2 fruit fly cellular contexts compared by ENCODE assay signal in genomic region chrX:4684444-4684924, dm6.
TF ChIP-seq lines count a peak whose summit lies in the region.

No protein-coding gene starts in this region.

TF ChIP-seq in whole organism, embryonic, 481 proteins besides CTCF, POLR2A, EP300 and RAD21 (continued from another document and continues in another):
- TF ChIP-seq Ravus (GFP tag; IDR thresholded peaks at IDR 0.05; lab: Robert Waterston, UW) (peak; percentile 46; the same call in 1 of the 2 replicates), dysf (GFP tag; IDR thresholded peaks at IDR 0.05; lab: Robert Waterston, UW) (peak; percentile 91), Chrac-16 (GFP tag; optimal IDR thresholded peaks at IDR 0.05; lab: Kevin White, UChicago) (peak; percentile 80), CG5180 (GFP tag; optimal IDR thresholded peaks at IDR 0.05; lab: Kevin White, UChicago) (peak; percentile 40), toy (GFP tag; IDR thresholded peaks at IDR 0.05; lab: Robert Waterston, UW) (peak; percentile 54), CG4328 (GFP tag; optimal IDR thresholded peaks at IDR 0.05; lab: Kevin White, UChicago) (peak; percentile 78), CG12236 (GFP tag; optimal IDR thresholded peaks at IDR 0.05; lab: Kevin White, UChicago) (peak; percentile 11), CG4854 (GFP tag; optimal IDR thresholded peaks at IDR 0.05; lab: Kevin White, UChicago) (peak; percentile 45), chinmo (GFP tag; IDR thresholded peaks at IDR 0.05; lab: Robert Waterston, UW; ENCODE audit: partially characterized antibody) (peak; percentile 98), Xrp1 (GFP tag; IDR thresholded peaks at IDR 0.05; lab: Robert Waterston, UW) (peak; percentile 87), Hr51 (GFP tag; optimal IDR thresholded peaks at IDR 0.05; lab: Kevin White, UChicago) (peak; percentile 81 to 83), ken (GFP tag; IDR thresholded peaks at IDR 0.05; lab: Robert Waterston, UW) (peak; percentile 89), Six4 (GFP tag; optimal IDR thresholded peaks at IDR 0.05; lab: Kevin White, UChicago) (peak; percentile 62), CG32772 (GFP tag; IDR thresholded peaks at IDR 0.05; lab: Robert Waterston, UW) (peak; percentile 89), CG2712 (tag; optimal IDR thresholded peaks at IDR 0.05; lab: Kevin White, UChicago) (peak; percentile 75), so (GFP tag; IDR thresholded peaks at IDR 0.05; lab: Robert Waterston, UW) (peak; percentile 84; the same call in 2 of the 3 replicates), CG15011 (GFP tag; optimal IDR thresholded peaks at IDR 0.05; lab: Kevin White, UChicago) (peak; percentile 57), Deaf1 (tag; optimal IDR thresholded peaks at IDR 0.05; lab: Kevin White, UChicago) (peak; percentile 54), unc-4 (GFP tag; IDR thresholded peaks at IDR 0.05; lab: Robert Waterston, UW; ENCODE audit: partially characterized antibody) (peak; percentile 81), Taf1 (GFP tag; IDR thresholded peaks at IDR 0.05; lab: Robert Waterston, UW) (peak; percentile 77), jing (GFP tag; optimal IDR thresholded peaks at IDR 0.05; lab: Kevin White, UChicago) (no peak), CG15601 (tag; optimal IDR thresholded peaks at IDR 0.05; lab: Kevin White, UChicago) (peak; percentile 52), mld (GFP tag; IDR thresholded peaks at IDR 0.05; lab: Robert Waterston, UW; ENCODE audit: partially characterized antibody) (peak; percentile 73; the same call in 1 of the 3 replicates), nmo (GFP tag; optimal IDR thresholded peaks at IDR 0.05; lab: Kevin White, UChicago) (peak; percentile 74), BtbVII (GFP tag; optimal IDR thresholded peaks at IDR 0.05; lab: Kevin White, UChicago) (no peak), Elba2 (GFP tag; optimal IDR thresholded peaks at IDR 0.05; lab: Kevin White, UChicago) (peak; percentile 89), CG8290 (GFP tag; optimal IDR thresholded peaks at IDR 0.05; lab: Kevin White, UChicago) (peak; percentile 76), CG8290 (tag; optimal IDR thresholded peaks at IDR 0.05; lab: Kevin White, UChicago) (peak; percentile 8 to 97), her (GFP tag; optimal IDR thresholded peaks at IDR 0.05; lab: Kevin White, UChicago) (peak; percentile 86), cas (GFP tag; IDR thresholded peaks at IDR 0.05; lab: Robert Waterston, UW) (peak; percentile 85), CG4617 (GFP tag; optimal IDR thresholded peaks at IDR 0.05; lab: Kevin White, UChicago; ENCODE audit: borderline replicate concordance) (peak; percentile 78), CG12104 (GFP tag; optimal IDR thresholded peaks at IDR 0.05; lab: Kevin White, UChicago) (peak; percentile 70), CG4820 (GFP tag; optimal IDR thresholded peaks at IDR 0.05; lab: Kevin White, UChicago) (peak; percentile 68), CG15696 (tag; optimal IDR thresholded peaks at IDR 0.05; lab: Kevin White, UChicago) (peak; percentile 61), CG17186 (GFP tag; optimal IDR thresholded peaks at IDR 0.05; lab: Kevin White, UChicago) (peak; percentile 49), CG32767 (GFP tag; IDR thresholded peaks at IDR 0.05; lab: Robert Waterston, UW) (peak; percentile 92), CG6683 (GFP tag; optimal IDR thresholded peaks at IDR 0.05; lab: Kevin White, UChicago) (peak; percentile 74), Sry-β (GFP tag; optimal IDR thresholded peaks at IDR 0.05; lab: Kevin White, UChicago) (peak; percentile 68), lov (optimal IDR thresholded peaks at IDR 0.05; lab: Kevin White, UChicago) (no peak), lov (GFP tag; IDR thresholded peaks at IDR 0.05; lab: Robert Waterston, UW) (peak; percentile 58; the same call in 1 of the 3 replicates), h (optimal IDR thresholded peaks at IDR 0.05; lab: Kevin White, UChicago) (no peak), Sry-δ (GFP tag; optimal IDR thresholded peaks at IDR 0.05; lab: Kevin White, UChicago) (peak; percentile 99), Sox100B (GFP tag; optimal IDR thresholded peaks at IDR 0.05; lab: Kevin White, UChicago) (peak; percentile 40), crc (GFP tag; optimal IDR thresholded peaks at IDR 0.05; lab: Kevin White, UChicago) (peak; percentile 53), pnt (GFP tag; optimal IDR thresholded peaks at IDR 0.05; lab: Kevin White, UChicago) (peak; percentile 73), CG13424 (tag; optimal IDR thresholded peaks at IDR 0.05; lab: Kevin White, UChicago) (peak; percentile 84), CG12391 (tag; optimal IDR thresholded peaks at IDR 0.05; lab: Kevin White, UChicago) (peak; percentile 77), NFAT (GFP tag; IDR thresholded peaks at IDR 0.05; lab: Robert Waterston, UW) (peak; percentile 95), btn (GFP tag; optimal IDR thresholded peaks at IDR 0.05; lab: Kevin White, UChicago) (peak; percentile 47), Trl (optimal IDR thresholded peaks at IDR 0.05; lab: Kevin White, UChicago) (peak; percentile 33 to 62), Trl (GFP tag; optimal IDR thresholded peaks at IDR 0.05; lab: Kevin White, UChicago) (peak; percentile 83), gce (GFP tag; IDR thresholded peaks at IDR 0.05; lab: Robert Waterston, UW) (peak; percentile 62; the same call in 1 of the 3 replicates), zfh2 (GFP tag; optimal IDR thresholded peaks at IDR 0.05; lab: Kevin White, UChicago) (peak; percentile 92), Oaz (GFP tag; IDR thresholded peaks at IDR 0.05; lab: Robert Waterston, UW) (peak; percentile 84), CG12769 (tag; optimal IDR thresholded peaks at IDR 0.05; lab: Kevin White, UChicago) (peak; percentile 95), luna (GFP tag; optimal IDR thresholded peaks at IDR 0.05; lab: Kevin White, UChicago) (no peak), Hr39 (optimal IDR thresholded peaks at IDR 0.05; lab: Kevin White, UChicago) (no peak), scrt (GFP tag; optimal IDR thresholded peaks at IDR 0.05; lab: Kevin White, UChicago) (peak; percentile 64), CG5245 (GFP tag; optimal IDR thresholded peaks at IDR 0.05; lab: Kevin White, UChicago) (peak; percentile 70), CG18011 (GFP tag; optimal IDR thresholded peaks at IDR 0.05; lab: Kevin White, UChicago) (peak; percentile 71), CG16815 (GFP tag; optimal IDR thresholded peaks at IDR 0.05; lab: Kevin White, UChicago) (peak; percentile 57), CG8924 (tag; optimal IDR thresholded peaks at IDR 0.05; lab: Kevin White, UChicago) (peak; percentile 80), Mad (GFP tag; optimal IDR thresholded peaks at IDR 0.05; lab: Kevin White, UChicago) (peak; percentile 80), eyg (GFP tag; optimal IDR thresholded peaks at IDR 0.05; lab: Kevin White, UChicago) (peak; percentile 82)

TF ChIP-seq in whole organism, prepupa, 60 proteins besides CTCF, POLR2A, EP300 and RAD21 (continued from another document):
- TF ChIP-seq fd59A (GFP tag; optimal IDR thresholded peaks at IDR 0.05; lab: Kevin White, UChicago): peak; percentile 27
- peak; percentile 77 for TF ChIP-seq Sox102F (GFP tag; optimal IDR thresholded peaks at IDR 0.05; lab: Kevin White, UChicago)
- peak; percentile 36 for TF ChIP-seq Eip93F (GFP tag; optimal IDR thresholded peaks at IDR 0.05; lab: Kevin White, UChicago)
- TF ChIP-seq Ets21C (GFP tag; optimal IDR thresholded peaks at IDR 0.05; lab: Kevin White, UChicago): peak; percentile 82
- peak; percentile 61 for TF ChIP-seq Ets96B (tag; optimal IDR thresholded peaks at IDR 0.05; lab: Kevin White, UChicago)
- peak; percentile 67 for TF ChIP-seq CG3032 (tag; optimal IDR thresholded peaks at IDR 0.05; lab: Kevin White, UChicago)
- peak; percentile 81 for TF ChIP-seq CG11294 (GFP tag; IDR thresholded peaks at IDR 0.05; lab: Robert Waterston, UW)
- peak; percentile 78 for TF ChIP-seq CG8119 (GFP tag; IDR thresholded peaks at IDR 0.05; lab: Robert Waterston, UW)
- peak; percentile 68 for TF ChIP-seq Eip75B (GFP tag; optimal IDR thresholded peaks at IDR 0.05; lab: Kevin White, UChicago)
